Worm (Caenorhabditis elegans): ENCODE data around the gene tmem-17.

ce11 chrIII:7063061-7063460 is 7.0 kb upstream of the tmem-17 start:
- TF ChIP-seq unc-39 (tag; optimal IDR thresholded peaks at IDR 0.05) (no peak), nhr-76 (tag; optimal IDR thresholded peaks at IDR 0.05) (no peak), nhr-237 (tag; optimal IDR thresholded peaks at IDR 0.05) (no peak), pha-4 (tag; optimal IDR thresholded peaks at IDR 0.05) (no peak), mls-2 (tag; optimal IDR thresholded peaks at IDR 0.05) (no peak), flh-1 (GFP tag; optimal IDR thresholded peaks at IDR 0.05) (no peak), blmp-1 (tag; optimal IDR thresholded peaks at IDR 0.05) (no peak)
